Worm (Caenorhabditis elegans) whole organism, L3 larva: Measurements from ENCODE around the gene T23F11.11.

Experiments used
- R02D3.7 ChIP-seq: fragments of 150-350 bp; optimal IDR thresholded peaks from 2 replicates; lab custom pipeline; 2014; ENCODE audit warnings: missing biosample characterization, missing genetic modification characterization
- ZK546.5 ChIP-seq: sonication (generic microtip); optimal IDR thresholded peaks from 2 replicates; lab custom pipeline; 2017; ENCODE audit warnings: missing biosample characterization, missing genetic modification characterization
- aly-2 ChIP-seq: fragments of 150-350 bp; optimal IDR thresholded peaks from 2 replicates; lab custom pipeline; 2014; ENCODE audit warnings: missing biosample characterization, missing genetic modification characterization
- ama-1 ChIP-seq: fragments of 150-350 bp; optimal IDR thresholded peaks from 2 replicates; lab custom pipeline; 2018
- ceh-16 ChIP-seq: sonication (generic microtip); optimal IDR thresholded peaks from 2 replicates; lab custom pipeline; 2017; ENCODE audit warnings: missing biosample characterization, missing genetic modification characterization
- ceh-82 ChIP-seq: fragments of 150-350 bp; optimal IDR thresholded peaks from 2 replicates; lab custom pipeline; 2014; ENCODE audit warnings: missing biosample characterization, missing genetic modification characterization
- ceh-9 ChIP-seq: sonication (generic microtip); optimal IDR thresholded peaks from 2 replicates; lab custom pipeline; 2018; ENCODE audit warnings: missing biosample characterization, missing genetic modification characterization
- daf-12 ChIP-seq: fragments of 150-350 bp; optimal IDR thresholded peaks from 2 replicates; lab custom pipeline; 2014; ENCODE audit warnings: missing biosample characterization, missing genetic modification reagents, missing genetic modification characterization
- egl-27 ChIP-seq: sonication (generic microtip); optimal IDR thresholded peaks from 4 replicates; lab custom pipeline; 2017; ENCODE audit warnings: missing biosample characterization, missing genetic modification reagents, missing genetic modification characterization
- egl-5 ChIP-seq: fragments of 150-350 bp; optimal IDR thresholded peaks from 2 replicates; lab custom pipeline; 2017; ENCODE audit warnings: missing biosample characterization, missing genetic modification reagents, missing genetic modification characterization, inconsistent platforms
- elt-1 ChIP-seq: fragments of 150-350 bp; optimal IDR thresholded peaks from 2 replicates; lab custom pipeline; 2014; ENCODE audit warnings: missing biosample characterization, missing genetic modification characterization
- elt-2 ChIP-seq: sonication (generic microtip); optimal IDR thresholded peaks from 2 replicates; lab custom pipeline; 2016; ENCODE audit warnings: missing genetic modification reagents, mild to moderate bottlenecking, missing genetic modification characterization, missing compliant biosample characterization
- elt-3 ChIP-seq, 3 experiments: fragments of 150-350 bp in 1 of 3; sonication (generic microtip) in 2 of 3; optimal IDR thresholded peaks; 2 replicates in 2 of 3; 4 replicates in 1 of 3; lab custom pipeline; 2014 to 2017; ENCODE audit warnings: missing biosample characterization in 3 of 3, missing genetic modification characterization in 3 of 3
- fkh-10 ChIP-seq: sonication (generic microtip); optimal IDR thresholded peaks from 2 replicates; lab custom pipeline; 2017; ENCODE audit warnings: missing biosample characterization, missing genetic modification reagents, missing genetic modification characterization
- fkh-2 ChIP-seq: fragments of 150-350 bp; optimal IDR thresholded peaks from 2 replicates; lab custom pipeline; 2014; ENCODE audit warnings: missing biosample characterization, missing genetic modification reagents, missing genetic modification characterization
- fos-1 ChIP-seq: fragments of 150-350 bp; optimal IDR thresholded peaks from 2 replicates; lab custom pipeline; 2014; ENCODE audit warnings: missing biosample characterization, missing genetic modification characterization
- hmg-11 ChIP-seq: sonication (generic microtip); optimal IDR thresholded peaks from 2 replicates; lab custom pipeline; 2016; ENCODE audit warnings: missing genetic modification characterization, missing compliant biosample characterization
- lin-39 ChIP-seq: fragments of 150-350 bp; optimal IDR thresholded peaks from 2 replicates; lab custom pipeline; 2018; ENCODE audit warnings: missing biosample characterization, missing genetic modification reagents, missing genetic modification characterization
- lsy-12 ChIP-seq: sonication (generic microtip); optimal IDR thresholded peaks from 2 replicates; lab custom pipeline; 2016; ENCODE audit warnings: mild to moderate bottlenecking, missing genetic modification characterization, missing compliant biosample characterization
- mdl-1 ChIP-seq: fragments of 150-350 bp; optimal IDR thresholded peaks from 2 replicates; lab custom pipeline; 2014; ENCODE audit warnings: missing biosample characterization, missing genetic modification characterization
- nfya-1 ChIP-seq: sonication (generic microtip); optimal IDR thresholded peaks from 2 replicates; lab custom pipeline; 2017; ENCODE audit warnings: missing genetic modification characterization, mild to moderate bottlenecking, missing compliant biosample characterization, antibody characterized with exemption, moderate library complexity; ENCODE audit not compliant: insufficient read depth
- nhr-12 ChIP-seq: fragments of 150-350 bp; optimal IDR thresholded peaks from 2 replicates; lab custom pipeline; 2014; ENCODE audit warnings: missing biosample characterization, missing genetic modification characterization
- nhr-23 ChIP-seq: fragments of 150-350 bp; optimal IDR thresholded peaks from 2 replicates; lab custom pipeline; 2014; ENCODE audit warnings: missing biosample characterization, missing genetic modification reagents, missing genetic modification characterization
- nhr-237 ChIP-seq: fragments of 150-350 bp; optimal IDR thresholded peaks from 2 replicates; lab custom pipeline; 2014; ENCODE audit warnings: missing biosample characterization, missing genetic modification characterization
- nhr-25 ChIP-seq: sonication (generic microtip); optimal IDR thresholded peaks from 2 replicates; lab custom pipeline; 2017; ENCODE audit warnings: missing biosample characterization, missing genetic modification characterization
- nhr-28 ChIP-seq: fragments of 150-350 bp; optimal IDR thresholded peaks from 2 replicates; lab custom pipeline; 2014; ENCODE audit warnings: missing biosample characterization, missing genetic modification characterization
- nhr-43 ChIP-seq: sonication (generic microtip); optimal IDR thresholded peaks from 2 replicates; lab custom pipeline; 2016; ENCODE audit warnings: mild to moderate bottlenecking, missing genetic modification characterization, missing compliant biosample characterization; ENCODE audit not compliant: poor library complexity, severe bottlenecking
- nhr-67 ChIP-seq: fragments of 150-350 bp; optimal IDR thresholded peaks from 2 replicates; lab custom pipeline; 2014; ENCODE audit warnings: missing biosample characterization, missing genetic modification characterization
- pha-4 ChIP-seq: fragments of 150-350 bp; optimal IDR thresholded peaks from 2 replicates; lab custom pipeline; 2014; ENCODE audit warnings: missing biosample characterization, missing genetic modification reagents, missing genetic modification characterization
- sea-2 ChIP-seq: fragments of 150-350 bp; sonication (generic microtip); optimal IDR thresholded peaks from 4 replicates; lab custom pipeline; 2014; ENCODE audit warnings: missing biosample characterization, missing genetic modification reagents, missing genetic modification characterization
- snpc-4 ChIP-seq: fragments of 150-350 bp; optimal IDR thresholded peaks from 2 replicates; lab custom pipeline; 2014; ENCODE audit warnings: missing biosample characterization, missing genetic modification characterization
- tbx-2 ChIP-seq: sonication (generic microtip); optimal IDR thresholded peaks from 2 replicates; lab custom pipeline; 2016; ENCODE audit warnings: mild to moderate bottlenecking, missing genetic modification characterization, missing compliant biosample characterization
- unc-39 ChIP-seq: sonication (generic microtip); optimal IDR thresholded peaks from 4 replicates; lab custom pipeline; 2017; ENCODE audit warnings: missing biosample characterization, missing genetic modification characterization
- zag-1 ChIP-seq: fragments of 150-350 bp; optimal IDR thresholded peaks from 2 replicates; lab custom pipeline; 2014; ENCODE audit warnings: missing biosample characterization, missing genetic modification characterization
- ztf-11 ChIP-seq: fragments of 150-350 bp; optimal IDR thresholded peaks from 2 replicates; lab custom pipeline; 2014; ENCODE audit warnings: missing biosample characterization, missing genetic modification characterization
- ztf-4 ChIP-seq: fragments of 150-350 bp; optimal IDR thresholded peaks from 2 replicates; lab custom pipeline; 2014; ENCODE audit warnings: missing biosample characterization, missing genetic modification characterization

The T23F11.11 gene

ce11 chrIII:4665272-4665671, 6.1 kb downstream of the T23F11.11 start, which contains the start of gene T23F11.4:
TSS of gene T23F11.4 (minus strand) at chrIII:4665372.
- no peak for TF ChIP-seq mdl-1 (tag; lab: Kevin White, UChicago)
- TF ChIP-seq daf-12 (tag; lab: Kevin White, UChicago) = no peak
- no peak for TF ChIP-seq elt-1
- no peak for TF ChIP-seq nhr-43 (tag; lab: Kevin White, UChicago)
- TF ChIP-seq ceh-9 (tag; lab: Kevin White, UChicago) = no peak
- no peak for TF ChIP-seq fkh-2 (tag; lab: Kevin White, UChicago)
- no peak for TF ChIP-seq ceh-16 (tag; lab: Kevin White, UChicago)
- TF ChIP-seq lsy-12 (tag; lab: Kevin White, UChicago) = no peak
- TF ChIP-seq ZK546.5 (tag; lab: Kevin White, UChicago) = no peak
- no peak for TF ChIP-seq ztf-4 (tag; lab: Kevin White, UChicago)
- no peak for TF ChIP-seq fkh-10 (GFP tag; lab: Kevin White, UChicago)
- no peak for TF ChIP-seq nhr-25 (tag; lab: Kevin White, UChicago)
- TF ChIP-seq unc-39 = no peak
- no peak for TF ChIP-seq nhr-237

- TF ChIP-seq mdl-1 (tag; lab: Kevin White, UChicago) (no peak), tbx-2 (tag; lab: Kevin White, UChicago) (no peak), R02D3.7 (tag; lab: Kevin White, UChicago) (no peak), sea-2 (GFP tag; lab: Kevin White, UChicago) (no peak), ceh-82 (tag; lab: Kevin White, UChicago) (no peak), aly-2 (tag; lab: Kevin White, UChicago) (no peak), nhr-25 (tag; lab: Kevin White, UChicago) (no peak), nhr-28 (tag; lab: Kevin White, UChicago) (no peak), elt-3 (tag; optimal IDR thresholded peaks at IDR 0.05; lab: Kevin White, UChicago) (no peak), elt-1 (no peak), elt-2 (tag; lab: Kevin White, UChicago) (no peak), ztf-4 (tag; lab: Kevin White, UChicago) (no peak), ZK546.5 (tag; lab: Kevin White, UChicago) (no peak), egl-27 (tag; lab: Kevin White, UChicago) (no peak)
Observed at ce11 chrIII:4659426-4659825, 12.0 kb downstream of the T23F11.11 start.

ce11 chrIII:4658384-4658844, 13.0 kb downstream of the T23F11.11 start, which contains the start of gene cdka-1:
TSS of gene cdka-1 (plus strand) at chrIII:4658794.
- TF ChIP-seq nfya-1 (tag; lab: Kevin White, UChicago) = peak; percentile 38
- no peak for TF ChIP-seq zag-1 (tag; lab: Kevin White, UChicago)
- no peak for TF ChIP-seq fos-1 (tag; lab: Kevin White, UChicago)
- TF ChIP-seq nhr-67 (tag; lab: Kevin White, UChicago) = no peak
- TF ChIP-seq snpc-4 (tag; lab: Kevin White, UChicago) = no peak
- peak; percentile 36 for TF ChIP-seq lin-39 (tag; lab: Kevin White, UChicago)

ce11 chrIII:4657386-4657785, 14.0 kb downstream of the T23F11.11 start:
- TF ChIP-seq egl-5 (tag; lab: Kevin White, UChicago) = no peak
- TF ChIP-seq ztf-11 = no peak
- no peak for TF ChIP-seq nhr-23 (tag; lab: Kevin White, UChicago)
- TF ChIP-seq sea-2 (GFP tag; lab: Kevin White, UChicago) = no peak
- no peak for TF ChIP-seq ceh-82 (tag; lab: Kevin White, UChicago)
- TF ChIP-seq ama-1 (lab: Kevin White, UChicago) = no peak
- no peak for TF ChIP-seq hmg-11 (tag; lab: Kevin White, UChicago)
- TF ChIP-seq pha-4 (tag; lab: Kevin White, UChicago) = no peak
- TF ChIP-seq nhr-12 (tag; lab: Kevin White, UChicago) = no peak
- no peak for TF ChIP-seq nhr-67 (tag; lab: Kevin White, UChicago)
- no peak for TF ChIP-seq nhr-25 (tag; lab: Kevin White, UChicago)
- TF ChIP-seq mdl-1 (tag; lab: Kevin White, UChicago) = no peak
